Fruit fly (Drosophila melanogaster): ENCODE measurements around the gene Dad.

Dad gene

dm6 chr3R:17052465-17053149 is 1.2 kb upstream of the Dad start (continued):
- TF ChIP-seq pum (GFP tag; optimal IDR thresholded peaks at IDR 0.05) = peak; percentile 25
- peak; percentile 31 for TF ChIP-seq CG7786 (GFP tag; optimal IDR thresholded peaks at IDR 0.05)
- TF ChIP-seq CG10209 (GFP tag; optimal IDR thresholded peaks at IDR 0.05) = peak; percentile 49
- peak; percentile 45 for TF ChIP-seq Nf-YB (GFP tag; optimal IDR thresholded peaks at IDR 0.05)
- peak; percentile 60 for TF ChIP-seq gsb-n (tag; optimal IDR thresholded peaks at IDR 0.05)
- TF ChIP-seq ci (GFP tag; IDR thresholded peaks at IDR 0.05) = peak; percentile 8; the same call in 1 of the 3 replicates
- TF ChIP-seq D19B (GFP tag; optimal IDR thresholded peaks at IDR 0.05) = no peak

dm6 chr3R:17054528-17054927 is 721 bp downstream of the Dad start:
- TF ChIP-seq aop (GFP tag; IDR thresholded peaks at IDR 0.05) (no peak), CG12219 (GFP tag; optimal IDR thresholded peaks at IDR 0.05) (no peak), CG11247 (GFP tag; IDR thresholded peaks at IDR 0.05) (no peak), Ets97D (GFP tag; optimal IDR thresholded peaks at IDR 0.05) (no peak), CG6272 (GFP tag; IDR thresholded peaks at IDR 0.05) (no peak), CG7963 (GFP tag; IDR thresholded peaks at IDR 0.05; ENCODE audit: partially characterized antibody) (0 out of 3 replicates have a peak, but pooled peaks have one; percentile 14), chinmo (GFP tag; IDR thresholded peaks at IDR 0.05; ENCODE audit: partially characterized antibody) (0 out of 4 replicates have a peak, but pooled peaks have one; percentile 64), lab (GFP tag; optimal IDR thresholded peaks at IDR 0.05) (no peak), sim (GFP tag; IDR thresholded peaks at IDR 0.05) (no peak), onecut (GFP tag; IDR thresholded peaks at IDR 0.05) (no peak), Lim3 (GFP tag; IDR thresholded peaks at IDR 0.05) (no peak), cg (GFP tag; optimal IDR thresholded peaks at IDR 0.05) (peak; percentile 55), ttk (GFP tag; IDR thresholded peaks at IDR 0.05) (no peak), HLH4C (GFP tag; IDR thresholded peaks at IDR 0.05; ENCODE audit: partially characterized antibody) (0 out of 3 replicates have a peak, but pooled peaks have one; percentile 3), CG10565 (GFP tag; optimal IDR thresholded peaks at IDR 0.05) (no peak), E2f1 (GFP tag; IDR thresholded peaks at IDR 0.05) (no peak), Med (GFP tag) (peak; percentile 38), Atf-2 (GFP tag; optimal IDR thresholded peaks at IDR 0.05) (no peak), CG1529 (GFP tag; optimal IDR thresholded peaks at IDR 0.05) (no peak), Adf1 (GFP tag; IDR thresholded peaks at IDR 0.05) (peak; percentile 67), CG2120 (GFP tag; optimal IDR thresholded peaks at IDR 0.05) (peak; percentile 20)

dm6 chr3R:17056183-17056904 is 2.5 kb downstream of the Dad start:
- TF ChIP-seq nerfin-2 (GFP tag; IDR thresholded peaks at IDR 0.05; ENCODE audit: partially characterized antibody) (peak; percentile 25; the same call in 1 of the 2 replicates), Sry-β (GFP tag; optimal IDR thresholded peaks at IDR 0.05) (no peak), onecut (GFP tag; IDR thresholded peaks at IDR 0.05) (peak; percentile 21; the same call in 1 of the 2 replicates), jumu (GFP tag; optimal IDR thresholded peaks at IDR 0.05) (no peak), gem (tag; optimal IDR thresholded peaks at IDR 0.05) (no peak), Stat92E (GFP tag; optimal IDR thresholded peaks at IDR 0.05) (no peak), unpg (GFP tag; optimal IDR thresholded peaks at IDR 0.05) (no peak), CG12299 (tag; optimal IDR thresholded peaks at IDR 0.05) (peak; percentile 45), CG12391 (tag; optimal IDR thresholded peaks at IDR 0.05) (no peak), Pdp1 (GFP tag; optimal IDR thresholded peaks at IDR 0.05) (peak in 1 of 2 experiments; percentile 99), CG31388 (GFP tag; optimal IDR thresholded peaks at IDR 0.05) (no peak), Hsf (GFP tag; optimal IDR thresholded peaks at IDR 0.05) (no peak), NC2β (GFP tag; optimal IDR thresholded peaks at IDR 0.05) (peak; percentile 15), CG7271 (tag; optimal IDR thresholded peaks at IDR 0.05) (no peak), CG5245 (GFP tag; optimal IDR thresholded peaks at IDR 0.05) (no peak), CG10979 (tag; optimal IDR thresholded peaks at IDR 0.05) (no peak), chn (GFP tag; optimal IDR thresholded peaks at IDR 0.05) (peak; percentile 58), slp2 (GFP tag; optimal IDR thresholded peaks at IDR 0.05) (no peak), CG14441 (GFP tag; IDR thresholded peaks at IDR 0.05) (no peak), CG12219 (GFP tag; optimal IDR thresholded peaks at IDR 0.05) (no peak)

Measured in whole organism, embryonic.